Fruit fly (Drosophila melanogaster): ENCODE results near the gene yps.

DNA sequence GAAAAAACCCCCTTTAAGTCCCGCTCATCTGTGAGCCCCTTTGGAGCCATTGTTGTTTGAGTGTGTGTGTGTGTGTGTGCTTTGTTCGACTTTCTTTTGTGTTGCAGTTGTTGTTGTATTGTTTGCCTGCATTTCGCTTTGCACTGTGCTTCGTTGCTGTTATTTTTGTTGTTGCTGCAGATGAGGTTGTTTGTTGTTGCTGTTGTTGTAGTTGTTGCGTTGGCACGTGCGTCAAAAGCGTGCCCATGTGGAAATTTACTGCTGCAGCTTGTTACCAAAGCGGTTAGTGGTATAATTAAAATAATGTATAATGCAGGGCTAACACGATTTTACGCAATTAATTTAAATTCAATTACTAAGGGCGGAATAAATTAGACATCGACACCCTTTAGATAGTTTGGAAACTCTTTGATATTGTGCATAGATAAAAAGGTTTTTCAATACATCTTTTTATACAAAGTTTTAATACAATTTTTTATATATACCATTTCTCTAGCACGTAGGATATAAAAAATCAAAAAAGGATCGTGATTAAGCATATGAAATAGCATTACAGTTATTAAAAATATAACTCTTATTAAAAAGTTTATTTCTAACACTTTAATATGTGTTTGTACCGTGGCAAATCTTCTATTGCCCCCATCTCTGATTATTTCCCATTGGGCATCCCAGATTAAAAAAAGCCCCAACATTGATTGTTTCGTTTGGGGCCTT lies 34.6 kb downstream of the yps start:
- TF ChIP-seq tj (GFP tag; optimal IDR thresholded peaks at IDR 0.05) (no peak), CG14711 (tag; optimal IDR thresholded peaks at IDR 0.05) (no peak), bab1 (GFP tag; optimal IDR thresholded peaks at IDR 0.05) (no peak), CG33017 (tag; optimal IDR thresholded peaks at IDR 0.05) (no peak), Clk (GFP tag; optimal IDR thresholded peaks at IDR 0.05) (no peak), CG12768 (GFP tag; optimal IDR thresholded peaks at IDR 0.05) (no peak), Mnt (GFP tag; optimal IDR thresholded peaks at IDR 0.05) (no peak), toe (GFP tag; optimal IDR thresholded peaks at IDR 0.05) (no peak)

Data from whole organism, adult.